Worm (Caenorhabditis elegans) whole organism, early embryonic: ENCODE results near the gene lin-22.

Experiments used
- F13C5.2 ChIP-seq: sonication (generic microtip); optimal IDR thresholded peaks from 2 replicates; lab custom pipeline; 2017; ENCODE audit warnings: mild to moderate bottlenecking, missing genetic modification characterization, inconsistent platforms, missing compliant biosample characterization
- aly-1 ChIP-seq: sonication (generic microtip); optimal IDR thresholded peaks from 2 replicates; lab custom pipeline; 2016; ENCODE audit warnings: missing genetic modification characterization, missing compliant biosample characterization
- ama-1 ChIP-seq: fragments of 150-350 bp; optimal IDR thresholded peaks from 2 replicates; lab custom pipeline; 2014
- flt-1 ChIP-seq: fragments of 200-800 bp; sonication (Bioruptor generic); IDR thresholded peaks from 2 replicates; pipeline ENCODE4 v1.3.6; 2022; ENCODE audit warnings: missing genetic modification characterization, missing compliant biosample characterization
- sea-1 ChIP-seq: fragments of 200-800 bp; sonication (Bioruptor generic); conservative IDR thresholded peaks from 2 replicates; pipeline ENCODE4 v1.3.6; 2022; ENCODE audit warnings: missing genetic modification characterization, missing compliant biosample characterization
- tra-4 ChIP-seq: sonication (generic microtip); optimal IDR thresholded peaks from 2 replicates; lab custom pipeline; 2017; ENCODE audit warnings: missing genetic modification characterization, missing compliant biosample characterization

ce11 chrIV:3066834-3067233, 47.3 kb downstream of the lin-22 start, which contains the start of gene Y67D8C.7:
- no peak for TF ChIP-seq tra-4
- TF ChIP-seq aly-1 (tag; lab: Kevin White, UChicago) = no peak
- no peak for TF ChIP-seq sea-1 (GFP tag; lab: Robert Waterston, UW)
- no peak for TF ChIP-seq flt-1 (GFP tag; lab: Robert Waterston, UW)
- no peak for TF ChIP-seq ama-1
- TF ChIP-seq F13C5.2 (tag; lab: Kevin White, UChicago) = no peak
